Worm (Caenorhabditis elegans) whole organism, L3 larva: ENCODE results near the gene C24H11.2.
"Not testable (repeated sequence)": the region's sequence is repeated elsewhere in the genome, so short reads cannot be mapped to it uniquely, and the experiment has no call there.

Source experiments
- R02D3.7 ChIP-seq: fragments of 150-350 bp; optimal IDR thresholded peaks from 2 replicates; lab custom pipeline; 2014; ENCODE audit warnings: missing biosample characterization, missing genetic modification characterization
- ceh-28 ChIP-seq: fragments of 150-350 bp; optimal IDR thresholded peaks from 2 replicates; lab custom pipeline; 2014; ENCODE audit warnings: missing biosample characterization, missing genetic modification reagents, missing genetic modification characterization
- ceh-82 ChIP-seq: fragments of 150-350 bp; optimal IDR thresholded peaks from 2 replicates; lab custom pipeline; 2014; ENCODE audit warnings: missing biosample characterization, missing genetic modification characterization
- daf-12 ChIP-seq: fragments of 150-350 bp; optimal IDR thresholded peaks from 2 replicates; lab custom pipeline; 2014; ENCODE audit warnings: missing biosample characterization, missing genetic modification reagents, missing genetic modification characterization
- egl-27 ChIP-seq: sonication (generic microtip); optimal IDR thresholded peaks from 4 replicates; lab custom pipeline; 2017; ENCODE audit warnings: missing biosample characterization, missing genetic modification reagents, missing genetic modification characterization
- egl-5 ChIP-seq: fragments of 150-350 bp; optimal IDR thresholded peaks from 2 replicates; lab custom pipeline; 2017; ENCODE audit warnings: missing biosample characterization, missing genetic modification reagents, missing genetic modification characterization, inconsistent platforms
- elt-1 ChIP-seq: fragments of 150-350 bp; optimal IDR thresholded peaks from 2 replicates; lab custom pipeline; 2014; ENCODE audit warnings: missing biosample characterization, missing genetic modification characterization
- elt-3 ChIP-seq, 3 experiments: fragments of 150-350 bp in 1 of 3; sonication (generic microtip) in 2 of 3; optimal IDR thresholded peaks; 2 replicates in 2 of 3; 4 replicates in 1 of 3; lab custom pipeline; 2014 to 2017; ENCODE audit warnings: missing biosample characterization in 3 of 3, missing genetic modification characterization in 3 of 3
- fkh-10 ChIP-seq: sonication (generic microtip); optimal IDR thresholded peaks from 2 replicates; lab custom pipeline; 2017; ENCODE audit warnings: missing biosample characterization, missing genetic modification reagents, missing genetic modification characterization
- lin-15B ChIP-seq: fragments of 150-350 bp; optimal IDR thresholded peaks from 2 replicates; lab custom pipeline; 2014; ENCODE audit warnings: missing biosample characterization, missing genetic modification characterization
- lin-39 ChIP-seq: fragments of 150-350 bp; optimal IDR thresholded peaks from 2 replicates; lab custom pipeline; 2018; ENCODE audit warnings: missing biosample characterization, missing genetic modification reagents, missing genetic modification characterization
- lsy-12 ChIP-seq: sonication (generic microtip); optimal IDR thresholded peaks from 2 replicates; lab custom pipeline; 2016; ENCODE audit warnings: mild to moderate bottlenecking, missing genetic modification characterization, missing compliant biosample characterization
- mdl-1 ChIP-seq: fragments of 150-350 bp; optimal IDR thresholded peaks from 2 replicates; lab custom pipeline; 2014; ENCODE audit warnings: missing biosample characterization, missing genetic modification characterization
- mml-1 ChIP-seq: fragments of 150-350 bp; sonication (generic microtip); optimal IDR thresholded peaks from 3 replicates; lab custom pipeline; 2014; ENCODE audit warnings: missing biosample characterization, missing genetic modification characterization
- nfya-1 ChIP-seq: sonication (generic microtip); optimal IDR thresholded peaks from 2 replicates; lab custom pipeline; 2017; ENCODE audit warnings: missing genetic modification characterization, mild to moderate bottlenecking, missing compliant biosample characterization, antibody characterized with exemption, moderate library complexity; ENCODE audit not compliant: insufficient read depth
- nhr-11 ChIP-seq: fragments of 150-350 bp; optimal IDR thresholded peaks from 2 replicates; lab custom pipeline; 2014; ENCODE audit warnings: missing biosample characterization, missing genetic modification characterization
- nhr-23 ChIP-seq: fragments of 150-350 bp; optimal IDR thresholded peaks from 2 replicates; lab custom pipeline; 2014; ENCODE audit warnings: missing biosample characterization, missing genetic modification reagents, missing genetic modification characterization
- nhr-237 ChIP-seq: fragments of 150-350 bp; optimal IDR thresholded peaks from 2 replicates; lab custom pipeline; 2014; ENCODE audit warnings: missing biosample characterization, missing genetic modification characterization
- nhr-25 ChIP-seq: sonication (generic microtip); optimal IDR thresholded peaks from 2 replicates; lab custom pipeline; 2017; ENCODE audit warnings: missing biosample characterization, missing genetic modification characterization
- nhr-28 ChIP-seq: fragments of 150-350 bp; optimal IDR thresholded peaks from 2 replicates; lab custom pipeline; 2014; ENCODE audit warnings: missing biosample characterization, missing genetic modification characterization
- nhr-43 ChIP-seq: sonication (generic microtip); optimal IDR thresholded peaks from 2 replicates; lab custom pipeline; 2016; ENCODE audit warnings: mild to moderate bottlenecking, missing genetic modification characterization, missing compliant biosample characterization; ENCODE audit not compliant: poor library complexity, severe bottlenecking
- nhr-67 ChIP-seq: fragments of 150-350 bp; optimal IDR thresholded peaks from 2 replicates; lab custom pipeline; 2014; ENCODE audit warnings: missing biosample characterization, missing genetic modification characterization
- nhr-76 ChIP-seq: fragments of 150-350 bp; sonication (generic microtip); optimal IDR thresholded peaks from 5 replicates; lab custom pipeline; 2014; ENCODE audit warnings: missing biosample characterization, missing genetic modification characterization
- nhr-77 ChIP-seq: fragments of 150-350 bp; optimal IDR thresholded peaks from 2 replicates; lab custom pipeline; 2014; ENCODE audit warnings: missing biosample characterization, missing genetic modification characterization
- pha-4 ChIP-seq: fragments of 150-350 bp; optimal IDR thresholded peaks from 2 replicates; lab custom pipeline; 2014; ENCODE audit warnings: missing biosample characterization, missing genetic modification reagents, missing genetic modification characterization
- pqm-1 ChIP-seq: fragments of 150-350 bp; optimal IDR thresholded peaks from 2 replicates; lab custom pipeline; 2017; ENCODE audit warnings: missing biosample characterization, missing genetic modification characterization, inconsistent platforms
- sea-2 ChIP-seq: fragments of 150-350 bp; sonication (generic microtip); optimal IDR thresholded peaks from 4 replicates; lab custom pipeline; 2014; ENCODE audit warnings: missing biosample characterization, missing genetic modification reagents, missing genetic modification characterization
- skn-1 ChIP-seq: fragments of 150-350 bp; optimal IDR thresholded peaks from 2 replicates; lab custom pipeline; 2014; ENCODE audit warnings: missing biosample characterization, missing genetic modification characterization
- snpc-4 ChIP-seq: fragments of 150-350 bp; optimal IDR thresholded peaks from 2 replicates; lab custom pipeline; 2014; ENCODE audit warnings: missing biosample characterization, missing genetic modification characterization
- tbx-2 ChIP-seq: sonication (generic microtip); optimal IDR thresholded peaks from 2 replicates; lab custom pipeline; 2016; ENCODE audit warnings: mild to moderate bottlenecking, missing genetic modification characterization, missing compliant biosample characterization
- unc-39 ChIP-seq: sonication (generic microtip); optimal IDR thresholded peaks from 4 replicates; lab custom pipeline; 2017; ENCODE audit warnings: missing biosample characterization, missing genetic modification characterization
- ztf-11 ChIP-seq: fragments of 150-350 bp; optimal IDR thresholded peaks from 2 replicates; lab custom pipeline; 2014; ENCODE audit warnings: missing biosample characterization, missing genetic modification characterization
- ztf-4 ChIP-seq: fragments of 150-350 bp; optimal IDR thresholded peaks from 2 replicates; lab custom pipeline; 2014; ENCODE audit warnings: missing biosample characterization, missing genetic modification characterization

C24H11.2 gene

ce11 chrIII:11774508-11775000, 17.6 kb downstream of the C24H11.2 start, which contains the start of gene immp-1:
Gene immp-1 (plus strand): TSS chrIII:11774950.
- no peak for TF ChIP-seq unc-39 (tag; lab: Kevin White, UChicago)
- peak; percentile 22 for TF ChIP-seq egl-5 (tag; lab: Kevin White, UChicago)
- peak; percentile 44 for TF ChIP-seq snpc-4
- TF ChIP-seq R02D3.7, result no peak
- no peak for TF ChIP-seq egl-27 (tag; lab: Kevin White, UChicago)
- no peak for TF ChIP-seq daf-12 (tag; lab: Kevin White, UChicago)
- peak; percentile 70 for TF ChIP-seq pha-4 (tag; lab: Kevin White, UChicago)
- no peak for TF ChIP-seq mdl-1 (tag; lab: Kevin White, UChicago)
- peak; percentile 58 for TF ChIP-seq nfya-1 (tag; lab: Kevin White, UChicago)
- TF ChIP-seq nhr-23 (tag; lab: Kevin White, UChicago), result peak; percentile 68
- no peak for TF ChIP-seq ztf-4 (tag; lab: Kevin White, UChicago)
- TF ChIP-seq fkh-10 (GFP tag; lab: Kevin White, UChicago), result no peak
- TF ChIP-seq mml-1 (tag; lab: Kevin White, UChicago), result no peak
- peak; percentile 28 for TF ChIP-seq nhr-25
- TF ChIP-seq nhr-76 (tag; lab: Kevin White, UChicago), result no peak
- TF ChIP-seq nhr-43 (tag; lab: Kevin White, UChicago), result no peak
- peak; percentile 29 for TF ChIP-seq lin-15B
- no peak for TF ChIP-seq nhr-67
- no peak for TF ChIP-seq pqm-1 (tag; lab: Kevin White, UChicago)
- no peak for TF ChIP-seq ceh-82
- no peak for TF ChIP-seq ceh-28

- not testable (repeated sequence) for TF ChIP-seq elt-1 (tag; lab: Kevin White, UChicago); nhr-28 (tag; lab: Kevin White, UChicago); sea-2
Measured at ce11 chrIII:11773581-11773980, 18.6 kb downstream of the C24H11.2 start, which contains the start of gene gbf-1. Gene gbf-1 (minus strand): TSS chrIII:11773681.

- TF ChIP-seq R02D3.7 (no peak), ceh-28 (no peak), ztf-4 (tag; lab: Kevin White, UChicago) (no peak), fkh-10 (GFP tag; lab: Kevin White, UChicago) (no peak), elt-3 (tag; optimal IDR thresholded peaks at IDR 0.05; lab: Kevin White, UChicago) (no peak), nhr-28 (tag; lab: Kevin White, UChicago) (no peak), lsy-12 (tag; lab: Kevin White, UChicago) (no peak), pqm-1 (tag; lab: Kevin White, UChicago) (no peak)
Measured at ce11 chrIII:11760634-11761033, 31.5 kb downstream of the C24H11.2 start.

- no peak for TF ChIP-seq lin-39
- no peak for TF ChIP-seq pqm-1 (tag; lab: Kevin White, UChicago)
- no peak for TF ChIP-seq pha-4 (tag; lab: Kevin White, UChicago)
- TF ChIP-seq sea-2, result no peak
- no peak for TF ChIP-seq nhr-43 (tag; lab: Kevin White, UChicago)
- no peak for TF ChIP-seq nhr-77 (tag; lab: Kevin White, UChicago)
Measured at ce11 chrIII:11757892-11758291, 34.3 kb downstream of the C24H11.2 start.

- no peak for TF ChIP-seq nhr-237
- TF ChIP-seq elt-1 (tag; lab: Kevin White, UChicago), result no peak
- no peak for TF ChIP-seq skn-1
- no peak for TF ChIP-seq ztf-11 (tag; lab: Kevin White, UChicago)
- no peak for TF ChIP-seq tbx-2 (tag; lab: Kevin White, UChicago)
- TF ChIP-seq fkh-10 (GFP tag; lab: Kevin White, UChicago), result no peak
- TF ChIP-seq nhr-23 (tag; lab: Kevin White, UChicago), result no peak
- TF ChIP-seq pha-4 (tag; lab: Kevin White, UChicago), result no peak
- no peak for TF ChIP-seq mml-1 (tag; lab: Kevin White, UChicago)
- TF ChIP-seq nhr-11 (tag; lab: Kevin White, UChicago), result no peak
- no peak for TF ChIP-seq sea-2
- no peak for TF ChIP-seq mdl-1 (tag; lab: Kevin White, UChicago)
- TF ChIP-seq lsy-12 (tag; lab: Kevin White, UChicago), result no peak
- TF ChIP-seq egl-27 (tag; lab: Kevin White, UChicago), result no peak
Measured at ce11 chrIII:11750817-11751216, 41.3 kb downstream of the C24H11.2 start.
